Worm (Caenorhabditis elegans): Measurements from ENCODE around the gene vps-18.

vps-18 gene

ce11 chrII:4419956-4420355, 41.0 kb upstream of the vps-18 start, which contains the start of gene bpnt-1 (continued):
- TF ChIP-seq aly-2 (tag; optimal IDR thresholded peaks at IDR 0.05) (no peak), sox-4 (tag; optimal IDR thresholded peaks at IDR 0.05) (no peak), lir-3 (tag; optimal IDR thresholded peaks at IDR 0.05; ENCODE audit: poor library complexity) (no peak), egl-27 (tag; optimal IDR thresholded peaks at IDR 0.05) (no peak), elt-2 (tag; optimal IDR thresholded peaks at IDR 0.05) (no peak), dpl-1 (GFP tag; optimal IDR thresholded peaks at IDR 0.05) (peak in 1 of 3 experiments; percentile 6), efl-3 (GFP tag; optimal IDR thresholded peaks at IDR 0.05) (no peak)

ce11 chrII:4424807-4425206, 36.1 kb upstream of the vps-18 start, which contains the start of the genes dcaf-13 and toe-1:
TSS of gene dcaf-13 (minus strand) at chrII:4424902.
TSS of gene toe-1 (plus strand) at chrII:4425167.
- TF ChIP-seq lin-13 (GFP tag; optimal IDR thresholded peaks at IDR 0.05) (no peak), hlh-17 (GFP tag; optimal IDR thresholded peaks at IDR 0.05; ENCODE audit: borderline replicate concordance) (no peak), unc-86 (tag; optimal IDR thresholded peaks at IDR 0.05) (no peak), skn-1 (tag; optimal IDR thresholded peaks at IDR 0.05) (no peak), lsy-2 (tag; optimal IDR thresholded peaks at IDR 0.05) (peak; percentile 38 to 46), mab-9 (GFP tag; IDR thresholded peaks at IDR 0.05) (no peak), nhr-28 (tag; optimal IDR thresholded peaks at IDR 0.05) (no peak), aha-1 (tag; optimal IDR thresholded peaks at IDR 0.05) (no peak), nhr-77 (tag; optimal IDR thresholded peaks at IDR 0.05) (no peak), nhr-11 (tag; optimal IDR thresholded peaks at IDR 0.05) (no peak), dsc-1 (tag; optimal IDR thresholded peaks at IDR 0.05) (no peak), dpl-1 (GFP tag; optimal IDR thresholded peaks at IDR 0.05) (peak; percentile 26 to 35 (median 29)), ceh-8 (GFP tag; optimal IDR thresholded peaks at IDR 0.05) (no peak), egl-13 (tag; optimal IDR thresholded peaks at IDR 0.05) (no peak), Y116A8C.19 (tag; optimal IDR thresholded peaks at IDR 0.05; ENCODE audit: borderline replicate concordance) (no peak), hlh-4 (tag; optimal IDR thresholded peaks at IDR 0.05) (no peak), lin-39 (tag; optimal IDR thresholded peaks at IDR 0.05) (no peak), ets-5 (GFP tag; IDR thresholded peaks at IDR 0.05) (no peak), fkh-8 (tag; optimal IDR thresholded peaks at IDR 0.05) (no peak), F16B12.6 (tag; optimal IDR thresholded peaks at IDR 0.05) (peak; percentile 84), pax-3 (tag; optimal IDR thresholded peaks at IDR 0.05) (no peak), snpc-4 (tag; optimal IDR thresholded peaks at IDR 0.05) (no peak), egl-27 (tag; optimal IDR thresholded peaks at IDR 0.05) (no peak), nhr-84 (tag; optimal IDR thresholded peaks at IDR 0.05) (no peak), ztf-11 (tag; optimal IDR thresholded peaks at IDR 0.05) (no peak), sptf-1 (tag; optimal IDR thresholded peaks at IDR 0.05) (no peak), fos-1 (tag; optimal IDR thresholded peaks at IDR 0.05) (no peak), mef-2 (tag; optimal IDR thresholded peaks at IDR 0.05) (no peak), C04F5.9 (tag; optimal IDR thresholded peaks at IDR 0.05) (no peak), lin-15B (tag; optimal IDR thresholded peaks at IDR 0.05) (no peak), mep-1 (tag; optimal IDR thresholded peaks at IDR 0.05) (no peak), sup-37 (GFP tag; optimal IDR thresholded peaks at IDR 0.05) (no peak), efl-1 (optimal IDR thresholded peaks at IDR 0.05) (peak; percentile 3 to 40), efl-1 (GFP tag; optimal IDR thresholded peaks at IDR 0.05 in 1 of 2) (peak; percentile 44 to 68), nhr-19 (GFP tag; conservative IDR thresholded peaks at IDR 0.05) (no peak), nhr-85 (tag) (no peak), sox-4 (tag; optimal IDR thresholded peaks at IDR 0.05) (no peak), vab-15 (tag; optimal IDR thresholded peaks at IDR 0.05) (no peak), efl-3 (GFP tag; optimal IDR thresholded peaks at IDR 0.05) (no peak), ceh-63 (GFP tag; optimal IDR thresholded peaks at IDR 0.05) (no peak), tlp-1 (tag; optimal IDR thresholded peaks at IDR 0.05) (no peak), lin-14 (GFP tag; optimal IDR thresholded peaks at IDR 0.05) (no peak), nhr-76 (tag; optimal IDR thresholded peaks at IDR 0.05) (no peak), pqm-1 (tag; optimal IDR thresholded peaks at IDR 0.05) (no peak), aly-2 (tag; optimal IDR thresholded peaks at IDR 0.05) (no peak), alr-1 (tag; optimal IDR thresholded peaks at IDR 0.05; ENCODE audit: borderline replicate concordance) (no peak), nhr-71 (tag; optimal IDR thresholded peaks at IDR 0.05) (no peak), blmp-1 (tag; optimal IDR thresholded peaks at IDR 0.05) (no peak), zip-4 (GFP tag; optimal IDR thresholded peaks at IDR 0.05) (no peak)
